Fruit fly (Drosophila melanogaster) whole organism, larva: Measurements from ENCODE around the gene BomT3.

Experiments used
- noc ChIP-seq: fragments of 200-800 bp; sonication (Bioruptor generic); optimal IDR thresholded peaks from 3 replicates; lab custom pipeline; 2019; ENCODE audit warnings: missing biosample characterization, mild to moderate bottlenecking, missing genetic modification characterization, moderate library complexity

The BomT3 gene

dm6 chr3R:22041625-22042282, 44.4 kb downstream of the BomT3 start, which contains the start of gene how:
Gene how, plus strand, starts transcription at chr3R:22042191.
- TF ChIP-seq noc (tag; lab: Kevin White, UChicago): no peak

DNA sequence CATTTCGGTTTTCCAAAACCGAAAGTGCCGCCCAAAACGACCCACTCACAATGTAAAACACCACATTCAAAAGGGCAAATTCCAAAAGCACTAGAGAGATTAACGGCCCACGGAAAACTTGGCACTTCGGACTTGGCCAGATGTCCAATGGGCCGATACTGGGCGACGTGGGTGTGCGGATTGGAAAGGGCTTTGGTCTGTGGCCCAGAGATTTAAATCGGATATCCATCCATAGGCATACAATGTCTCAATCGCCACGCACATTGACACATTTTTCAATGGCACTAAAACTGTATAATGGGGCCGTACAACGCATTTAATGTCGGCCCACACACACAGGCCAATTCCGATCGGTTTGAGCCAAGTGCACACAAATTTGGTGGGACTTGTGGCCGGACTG, 45.8 kb downstream of the BomT3 start:
- no peak for TF ChIP-seq noc (tag; lab: Kevin White, UChicago)

dm6 chr3R:22039480-22039879, 46.7 kb downstream of the BomT3 start:
- TF ChIP-seq noc (tag; lab: Kevin White, UChicago): no peak

dm6 chr3R:22035552-22035951, 50.6 kb downstream of the BomT3 start:
- no peak for TF ChIP-seq noc (tag; lab: Kevin White, UChicago)
